Worm (Caenorhabditis elegans) whole organism, midembryonic: ENCODE data around the gene neg-1.
A peak's percentile ranks its signal among the peaks of the same experiment; 100 is the strongest.
"Not testable (repeated sequence)": the region's sequence is repeated elsewhere in the genome, so short reads cannot be mapped to it uniquely, and the experiment has no call there.

Experiments used
- T22C8.4 ChIP-seq: fragments of 200-800 bp; sonication (Bioruptor generic); IDR thresholded peaks from 2 replicates; pipeline ENCODE4 v1.3.6; 2022; ENCODE audit warnings: missing genetic modification characterization, missing compliant biosample characterization
- cog-1 ChIP-seq: sonication (generic microtip); optimal IDR thresholded peaks from 2 replicates; lab custom pipeline; 2016; ENCODE audit warnings: missing genetic modification characterization, missing compliant biosample characterization
- flt-1 ChIP-seq: fragments of 200-800 bp; sonication (Bioruptor generic); IDR thresholded peaks from 2 replicates; pipeline ENCODE4 v1.3.6; 2022; ENCODE audit warnings: missing genetic modification characterization, missing compliant biosample characterization
- klf-2 ChIP-seq: fragments of 200-800 bp; sonication (Bioruptor generic); conservative IDR thresholded peaks from 2 replicates; pipeline ENCODE4 v1.3.6; 2022; ENCODE audit warnings: missing genetic modification reagents, missing genetic modification characterization, missing compliant biosample characterization
- med-1 ChIP-seq: sonication (generic microtip); optimal IDR thresholded peaks from 2 replicates; lab custom pipeline; 2017; ENCODE audit warnings: missing genetic modification characterization, mild to moderate bottlenecking, missing compliant biosample characterization, antibody characterized with exemption, missing genetic modification reagents; ENCODE audit not compliant: insufficient read depth
- ref-1 ChIP-seq: fragments of 200-800 bp; sonication (Bioruptor generic); conservative IDR thresholded peaks from 2 replicates; pipeline ENCODE4 v1.3.6; 2022; ENCODE audit warnings: missing genetic modification reagents, missing genetic modification characterization, missing compliant biosample characterization
- tab-1 ChIP-seq: fragments of 200-800 bp; sonication (Bioruptor generic); IDR thresholded peaks from 2 replicates; pipeline ENCODE4 v1.3.6; 2022; ENCODE audit warnings: missing genetic modification characterization, missing compliant biosample characterization
- ztf-23 ChIP-seq: fragments of 200-800 bp; sonication (Bioruptor generic); IDR thresholded peaks from 2 replicates; pipeline ENCODE4 v1.3.6; 2022; ENCODE audit warnings: missing genetic modification reagents, missing genetic modification characterization, missing compliant biosample characterization
- ztf-29 ChIP-seq: fragments of 200-800 bp; sonication (Bioruptor generic); IDR thresholded peaks from 2 replicates; pipeline ENCODE4 v1.3.6; 2022; ENCODE audit warnings: missing genetic modification reagents, missing genetic modification characterization, missing compliant biosample characterization

The neg-1 gene

DNA sequence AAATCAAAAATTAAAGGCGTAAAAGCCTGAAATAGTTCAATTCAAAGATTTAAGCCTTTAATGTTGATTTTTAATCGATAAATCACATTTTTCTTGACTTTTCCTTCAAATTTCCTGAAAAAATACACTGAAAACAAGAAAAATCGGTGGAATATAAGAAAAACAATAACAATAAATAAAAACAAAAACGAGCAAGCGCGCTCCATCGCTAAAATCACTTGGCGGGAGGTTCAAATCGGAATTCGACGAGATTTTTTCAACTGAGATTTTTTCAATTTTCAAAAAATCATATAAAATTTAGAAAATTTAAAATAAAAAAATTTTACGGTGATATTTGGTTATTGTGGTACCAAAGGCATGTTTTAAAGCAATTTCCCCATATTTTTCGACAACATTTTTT lies 35.2 kb downstream of the neg-1 start:
- TF ChIP-seq ztf-29, result no peak
- TF ChIP-seq tab-1 (GFP tag; lab: Robert Waterston, UW), result no peak
- TF ChIP-seq ztf-23 (GFP tag; lab: Robert Waterston, UW), result no peak
- TF ChIP-seq med-1 (GFP tag; lab: Kevin White, UChicago), result no peak

DNA sequence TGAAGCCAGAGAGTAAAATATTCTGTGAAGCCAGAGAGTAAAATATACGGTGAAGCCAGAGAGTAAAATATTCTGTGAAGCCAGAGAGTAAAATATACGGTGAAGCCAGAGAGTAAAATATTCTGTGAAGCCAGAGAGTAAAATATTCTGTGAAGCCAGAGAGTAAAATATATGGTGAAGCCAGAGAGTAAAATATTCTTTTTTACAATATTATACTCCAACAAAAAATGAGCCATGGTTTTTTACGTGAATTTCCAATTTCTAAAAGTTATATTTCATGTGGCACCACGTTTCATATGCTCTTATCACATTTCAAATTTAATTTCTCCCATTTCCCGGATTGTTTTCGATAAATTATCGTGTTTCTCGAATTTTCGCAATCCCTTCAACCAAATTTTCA lies 38.2 kb downstream of the neg-1 start, which contains the start of gene irld-1:
Gene irld-1, plus strand, starts transcription at position 301 of the 400 bp plus-strand sequence.
- TF ChIP-seq klf-2, T22C8.4, ztf-23 (GFP tag; lab: Robert Waterston, UW): not testable (repeated sequence)

DNA sequence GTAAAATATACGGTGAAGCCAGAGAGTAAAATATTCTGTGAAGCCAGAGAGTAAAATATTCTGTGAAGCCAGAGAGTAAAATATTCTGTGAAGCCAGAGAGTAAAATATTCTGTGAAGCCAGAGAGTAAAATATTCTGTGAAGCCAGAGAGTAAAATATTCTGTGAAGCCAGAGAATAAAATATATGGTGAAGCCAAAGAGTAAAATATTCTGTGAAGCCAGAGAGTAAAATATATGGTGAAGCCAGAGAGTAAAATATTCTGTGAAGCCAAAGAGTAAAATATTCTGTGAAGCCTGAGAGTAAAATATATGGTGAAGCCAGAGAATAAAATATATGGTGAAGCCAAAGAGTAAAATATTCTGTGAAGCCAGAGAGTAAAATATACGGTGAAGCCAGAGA lies 39.0 kb downstream of the neg-1 start:
- TF ChIP-seq T22C8.4 (GFP tag; lab: Robert Waterston, UW), result 0 out of 2 replicates have a peak, but pooled peaks have one; percentile 18
- 0 out of 2 replicates have a peak, but pooled peaks have one; percentile 42 for TF ChIP-seq flt-1 (GFP tag; lab: Robert Waterston, UW)

DNA sequence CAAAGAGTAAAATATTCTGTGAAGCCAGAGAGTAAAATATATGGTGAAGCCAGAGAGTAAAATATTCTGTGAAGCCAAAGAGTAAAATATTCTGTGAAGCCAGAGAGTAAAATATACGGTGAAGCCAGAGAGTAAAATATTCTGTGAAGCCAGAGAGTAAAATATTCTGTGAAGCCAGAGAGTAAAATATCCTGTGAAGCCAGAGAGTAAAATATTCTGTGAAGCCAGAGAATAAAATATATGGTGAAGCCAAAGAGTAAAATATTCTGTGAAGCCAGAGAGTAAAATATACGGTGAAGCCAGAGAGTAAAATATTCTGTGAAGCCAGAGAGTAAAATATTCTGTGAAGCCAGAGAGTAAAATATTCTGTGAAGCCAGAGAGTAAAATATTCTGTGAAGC lies 41.2 kb downstream of the neg-1 start:
- peak; percentile 61; the same call in 1 of the 2 replicates for TF ChIP-seq flt-1 (GFP tag; lab: Robert Waterston, UW)

DNA sequence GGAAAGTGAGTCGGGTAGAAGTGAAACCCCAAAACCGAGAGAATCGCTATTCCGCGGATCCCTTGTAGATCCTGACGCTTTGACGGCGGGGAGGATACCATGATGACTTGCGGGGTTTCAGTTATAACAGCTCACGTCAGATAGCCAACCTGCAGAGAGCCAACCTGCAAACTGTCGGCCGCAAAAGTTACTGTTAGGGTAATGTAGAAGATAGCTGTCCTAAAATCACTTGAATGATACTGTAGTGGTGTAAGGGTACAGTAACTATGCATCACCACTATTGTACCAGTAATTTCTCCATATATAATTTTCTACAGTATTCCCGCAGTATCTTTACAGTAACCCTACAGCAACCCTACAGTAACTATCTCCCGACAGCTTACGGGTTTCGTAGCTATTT lies 42.2 kb downstream of the neg-1 start, which contains the start of gene oac-12:
Gene oac-12, minus strand, starts transcription at position 101 of the 400 bp plus-strand sequence.
- TF ChIP-seq T22C8.4 (GFP tag; lab: Robert Waterston, UW) (no peak), ref-1 (GFP tag; lab: Robert Waterston, UW) (no peak), med-1 (GFP tag; lab: Kevin White, UChicago) (no peak), flt-1 (GFP tag; lab: Robert Waterston, UW) (no peak), ztf-29 (no peak)

DNA sequence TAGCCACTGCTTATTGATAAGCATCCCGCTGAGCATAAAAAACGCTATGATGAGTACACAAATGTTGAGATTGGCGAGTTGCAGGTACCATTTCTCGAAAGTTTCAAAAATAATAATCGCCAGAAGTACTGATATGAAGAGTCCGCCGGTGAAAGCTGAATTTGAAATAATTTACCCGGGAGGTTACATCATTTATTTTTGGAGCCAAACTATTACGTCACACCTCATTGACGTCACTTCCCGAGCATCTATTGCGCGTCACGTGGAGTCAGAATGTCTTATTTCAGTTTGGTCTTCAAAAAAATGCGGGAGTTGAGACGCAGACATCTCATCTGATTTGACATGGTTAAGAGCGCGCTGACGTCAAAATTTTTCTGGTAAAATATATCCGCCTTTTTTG lies 43.9 kb downstream of the neg-1 start:
- TF ChIP-seq klf-2 (GFP tag; lab: Robert Waterston, UW) (no peak), tab-1 (GFP tag; lab: Robert Waterston, UW) (no peak), ztf-23 (GFP tag; lab: Robert Waterston, UW) (no peak)

DNA sequence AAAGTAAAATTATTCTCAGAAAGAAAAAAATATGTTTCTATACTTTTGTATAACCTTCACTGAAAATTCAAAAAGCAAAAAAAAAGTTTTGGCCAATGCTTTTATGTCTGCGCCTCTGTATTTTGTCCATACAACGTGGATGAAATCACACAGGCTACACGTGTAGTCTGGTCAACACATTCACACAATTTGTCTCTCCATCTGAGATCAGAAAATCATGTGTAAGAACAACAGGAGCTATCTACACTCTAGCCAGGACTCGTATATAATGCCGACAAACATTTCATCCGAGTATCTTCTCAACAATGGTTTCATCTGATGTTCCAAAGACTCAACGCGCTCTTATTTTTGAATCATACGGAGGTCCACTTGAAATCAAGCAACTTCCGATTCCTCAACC lies 47.8 kb downstream of the neg-1 start, which contains the start of gene D2063.1:
Gene D2063.1, plus strand, starts transcription at position 281 of the 400 bp plus-strand sequence.
- TF ChIP-seq ref-1 (GFP tag; lab: Robert Waterston, UW) (no peak), tab-1 (GFP tag; lab: Robert Waterston, UW) (no peak), med-1 (GFP tag; lab: Kevin White, UChicago) (no peak), flt-1 (GFP tag; lab: Robert Waterston, UW) (no peak), T22C8.4 (GFP tag; lab: Robert Waterston, UW) (no peak), cog-1 (tag; lab: Kevin White, UChicago) (no peak), ztf-29 (no peak), klf-2 (GFP tag; lab: Robert Waterston, UW) (no peak), ztf-23 (GFP tag; lab: Robert Waterston, UW) (no peak)

DNA sequence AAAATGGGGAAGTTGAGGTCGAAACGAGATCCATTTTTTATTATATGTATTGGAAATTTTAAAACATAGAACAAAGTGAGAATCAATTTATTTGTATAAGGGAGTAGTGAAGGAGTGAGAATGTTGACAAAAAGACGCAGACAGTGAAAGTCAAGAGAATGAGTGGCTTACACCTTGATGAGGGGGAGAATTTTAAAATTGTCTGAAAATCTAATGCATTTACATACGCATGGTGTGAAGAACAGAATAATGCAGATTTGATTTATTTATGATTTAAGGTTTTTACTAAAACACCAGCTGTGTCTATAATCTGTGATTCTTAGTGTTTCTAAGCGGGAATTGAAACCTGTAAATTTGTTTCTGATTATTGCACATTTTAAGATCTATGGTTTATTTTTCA lies 49.3 kb downstream of the neg-1 start, which contains the start of gene nhr-125:
Gene nhr-125, minus strand, starts transcription at position 101 of the 400 bp plus-strand sequence.
- no peak for TF ChIP-seq klf-2 (GFP tag; lab: Robert Waterston, UW)
- no peak for TF ChIP-seq med-1 (GFP tag; lab: Kevin White, UChicago)
- TF ChIP-seq flt-1 (GFP tag; lab: Robert Waterston, UW), result no peak
- TF ChIP-seq ztf-23 (GFP tag; lab: Robert Waterston, UW), result no peak
- no peak for TF ChIP-seq tab-1 (GFP tag; lab: Robert Waterston, UW)
- TF ChIP-seq ztf-29, result no peak
- no peak for TF ChIP-seq ref-1 (GFP tag; lab: Robert Waterston, UW)
- no peak for TF ChIP-seq T22C8.4 (GFP tag; lab: Robert Waterston, UW)
- no peak for TF ChIP-seq cog-1 (tag; lab: Kevin White, UChicago)
